Fruit fly (Drosophila melanogaster) whole organism, embryonic: ENCODE results near the gene CG2865.

Experiments used
- CG10147 ChIP-seq: fragments of 200-800 bp; sonication (Bioruptor generic); optimal IDR thresholded peaks from 2 replicates; lab custom pipeline; 2019; ENCODE audit warnings: missing biosample characterization, mild to moderate bottlenecking, missing genetic modification characterization, moderate library complexity
- CG10274 ChIP-seq: fragments of 200-800 bp; sonication (Bioruptor generic); optimal IDR thresholded peaks from 3 replicates; lab custom pipeline; 2017; ENCODE audit warnings: missing biosample characterization, mild to moderate bottlenecking, missing genetic modification characterization
- CG11398 ChIP-seq: fragments of 200-800 bp; sonication (Bioruptor generic); optimal IDR thresholded peaks from 2 replicates; lab custom pipeline; 2016; ENCODE audit warnings: missing biosample characterization, missing genetic modification characterization
- CG11723 ChIP-seq: fragments of 200-800 bp; sonication (Bioruptor generic); optimal IDR thresholded peaks from 2 replicates; lab custom pipeline; 2017; ENCODE audit warnings: missing biosample characterization, mild to moderate bottlenecking, missing genetic modification characterization
- CG13296 ChIP-seq: fragments of 200-800 bp; sonication (Bioruptor generic); optimal IDR thresholded peaks from 3 replicates; lab custom pipeline; 2018; ENCODE audit warnings: missing biosample characterization, mild to moderate bottlenecking, missing genetic modification characterization
- CG1603 ChIP-seq: fragments of 200-800 bp; sonication (Bioruptor generic); optimal IDR thresholded peaks from 2 replicates; lab custom pipeline; 2019; ENCODE audit warnings: missing biosample characterization, mild to moderate bottlenecking, missing genetic modification characterization, moderate library complexity
- CG17328 ChIP-seq: fragments of 200-800 bp; sonication (Bioruptor generic); IDR thresholded peaks from 2 replicates; pipeline ENCODE4 v1.3.6; 2022; ENCODE audit warnings: missing biosample characterization, missing genetic modification characterization
- CG2116 ChIP-seq: fragments of 200-800 bp; sonication (Bioruptor generic); optimal IDR thresholded peaks from 3 replicates; lab custom pipeline; 2018; ENCODE audit warnings: missing biosample characterization, mild to moderate bottlenecking, missing genetic modification characterization
- CG2129 ChIP-seq: fragments of 200-800 bp; sonication (Bioruptor generic); IDR thresholded peaks from 2 replicates; pipeline ENCODE4 v1.3.6; 2022; ENCODE audit warnings: missing biosample characterization, missing genetic modification characterization; ENCODE audit not compliant: partially characterized antibody
- CG30431 ChIP-seq: fragments of 200-800 bp; sonication (Bioruptor generic); optimal IDR thresholded peaks from 2 replicates; lab custom pipeline; 2017; ENCODE audit warnings: missing biosample characterization, missing genetic modification characterization
- CG32772 ChIP-seq: fragments of 200-800 bp; sonication (Bioruptor generic); IDR thresholded peaks from 2 replicates; pipeline ENCODE4 v1.3.6; 2022; ENCODE audit warnings: missing biosample characterization, missing genetic modification characterization
- CG3281 ChIP-seq: fragments of 200-800 bp; sonication (Bioruptor generic); optimal IDR thresholded peaks from 3 replicates; lab custom pipeline; 2017; ENCODE audit warnings: missing biosample characterization, mild to moderate bottlenecking, missing genetic modification characterization
- CG34422 ChIP-seq: fragments of 200-800 bp; sonication (Bioruptor generic); IDR thresholded peaks from 3 replicates; pipeline ENCODE4 v1.3.6; 2022; ENCODE audit warnings: missing biosample characterization, missing genetic modification characterization
- CG4404 ChIP-seq: fragments of 200-800 bp; sonication (Bioruptor generic); IDR thresholded peaks from 2 replicates; pipeline ENCODE4 v1.3.6; 2022; ENCODE audit warnings: missing biosample characterization, missing genetic modification characterization
- CG6689 ChIP-seq: fragments of 200-800 bp; sonication (Bioruptor generic); IDR thresholded peaks from 2 replicates; pipeline ENCODE4 v1.3.6; 2022; ENCODE audit warnings: missing biosample characterization, missing genetic modification characterization
- CG7963 ChIP-seq: fragments of 200-800 bp; sonication (Bioruptor generic); IDR thresholded peaks from 3 replicates; pipeline ENCODE4 v1.3.6; 2022; ENCODE audit warnings: missing biosample characterization, missing genetic modification characterization; ENCODE audit not compliant: partially characterized antibody
- CG9609 ChIP-seq: fragments of 200-800 bp; sonication (Bioruptor generic); optimal IDR thresholded peaks from 3 replicates; lab custom pipeline; 2016; ENCODE audit warnings: missing biosample characterization, missing genetic modification characterization
- CG9876 ChIP-seq: fragments of 200-800 bp; sonication (Bioruptor generic); optimal IDR thresholded peaks from 2 replicates; lab custom pipeline; 2016; ENCODE audit warnings: missing biosample characterization, missing genetic modification characterization
- Camta ChIP-seq: fragments of 200-800 bp; sonication (Bioruptor generic); optimal IDR thresholded peaks from 2 replicates; lab custom pipeline; 2016; ENCODE audit warnings: missing biosample characterization, missing genetic modification characterization
- D19B ChIP-seq: fragments of 200-800 bp; sonication (Bioruptor generic); optimal IDR thresholded peaks from 2 replicates; lab custom pipeline; 2017; ENCODE audit warnings: missing biosample characterization, mild to moderate bottlenecking, missing genetic modification characterization
- Dip3 ChIP-seq: fragments of 200-800 bp; sonication (Bioruptor generic); optimal IDR thresholded peaks from 3 replicates; lab custom pipeline; 2016; ENCODE audit warnings: missing biosample characterization, missing genetic modification characterization
- Myb ChIP-seq: fragments of 200-800 bp; sonication (Bioruptor generic); optimal IDR thresholded peaks from 2 replicates; lab custom pipeline; 2016; ENCODE audit warnings: missing biosample characterization, missing genetic modification characterization
- Opbp ChIP-seq: fragments of 200-800 bp; sonication (Bioruptor generic); IDR thresholded peaks from 3 replicates; pipeline ENCODE4 v1.3.6; 2022; ENCODE audit warnings: missing biosample characterization, missing genetic modification characterization; ENCODE audit not compliant: partially characterized antibody
- Rx ChIP-seq: fragments of 200-800 bp; sonication (Bioruptor generic); IDR thresholded peaks from 2 replicates; pipeline ENCODE4 v1.3.6; 2022; ENCODE audit warnings: missing biosample characterization, missing genetic modification characterization
- Scr ChIP-seq: fragments of 200-800 bp; sonication (Bioruptor generic); IDR thresholded peaks from 2 replicates; pipeline ENCODE4 v1.3.6; 2022; ENCODE audit warnings: missing biosample characterization, missing genetic modification characterization; ENCODE audit not compliant: partially characterized antibody
- Six4 ChIP-seq: fragments of 200-800 bp; sonication (Bioruptor generic); optimal IDR thresholded peaks from 2 replicates; lab custom pipeline; 2016; ENCODE audit warnings: missing biosample characterization, missing genetic modification characterization
- Sry-β ChIP-seq: fragments of 200-800 bp; sonication (Bioruptor generic); optimal IDR thresholded peaks from 2 replicates; lab custom pipeline; 2018; ENCODE audit warnings: missing biosample characterization, mild to moderate bottlenecking, missing genetic modification characterization, moderate library complexity
- Sry-δ ChIP-seq: fragments of 200-800 bp; sonication (Bioruptor generic); optimal IDR thresholded peaks from 2 replicates; lab custom pipeline; 2016; ENCODE audit warnings: missing biosample characterization, missing genetic modification characterization
- Vsx1 ChIP-seq: fragments of 200-800 bp; sonication (Bioruptor generic); optimal IDR thresholded peaks from 2 replicates; lab custom pipeline; 2017; ENCODE audit warnings: missing biosample characterization, mild to moderate bottlenecking, missing genetic modification characterization, missing genetic modification reagents
- YL-1 ChIP-seq: fragments of 200-800 bp; sonication (Bioruptor generic); optimal IDR thresholded peaks from 3 replicates; lab custom pipeline; 2017; ENCODE audit warnings: missing biosample characterization, mild to moderate bottlenecking, missing genetic modification characterization
- cwo ChIP-seq: fragments of 200-800 bp; sonication (Bioruptor generic); optimal IDR thresholded peaks from 3 replicates; lab custom pipeline; 2017; ENCODE audit warnings: missing biosample characterization, missing genetic modification characterization, mild to moderate bottlenecking, moderate library complexity, missing genetic modification reagents
- dati ChIP-seq: fragments of 200-800 bp; sonication (Bioruptor generic); IDR thresholded peaks from 2 replicates; pipeline ENCODE4 v1.3.6; 2022; ENCODE audit warnings: missing biosample characterization, missing genetic modification characterization
- ewg ChIP-seq: fragments of 200-800 bp; sonication (Bioruptor generic); optimal IDR thresholded peaks from 3 replicates; lab custom pipeline; 2017; ENCODE audit warnings: mild to moderate bottlenecking, missing biosample characterization, missing genetic modification reagents, missing genetic modification characterization
- ftz-f1 ChIP-seq: fragments of 200-800 bp; sonication (Bioruptor generic); optimal IDR thresholded peaks from 2 replicates; lab custom pipeline; 2016; ENCODE audit warnings: missing biosample characterization, missing genetic modification characterization
- hbn ChIP-seq: fragments of 200-800 bp; sonication (Bioruptor generic); IDR thresholded peaks from 2 replicates; pipeline ENCODE4 v1.3.6; 2022; ENCODE audit warnings: missing biosample characterization, missing genetic modification characterization; ENCODE audit not compliant: partially characterized antibody
- hth ChIP-seq: fragments of >200 bp; optimal IDR thresholded peaks from 2 replicates; lab custom pipeline; 2017; ENCODE audit warnings: inconsistent platforms
- kah ChIP-seq: fragments of 200-800 bp; sonication (Bioruptor generic); optimal IDR thresholded peaks from 2 replicates; lab custom pipeline; 2018; ENCODE audit warnings: missing biosample characterization, mild to moderate bottlenecking, missing genetic modification characterization
- knrl ChIP-seq: fragments of 200-800 bp; sonication (Bioruptor generic); IDR thresholded peaks from 3 replicates; pipeline ENCODE4 v1.3.6; 2022; ENCODE audit warnings: missing biosample characterization, missing genetic modification characterization; ENCODE audit not compliant: partially characterized antibody
- luna ChIP-seq: fragments of 200-800 bp; sonication (Bioruptor generic); optimal IDR thresholded peaks from 2 replicates; lab custom pipeline; 2016; ENCODE audit warnings: missing biosample characterization, missing genetic modification characterization
- pb ChIP-seq: fragments of 200-800 bp; sonication (Bioruptor generic); optimal IDR thresholded peaks from 3 replicates; lab custom pipeline; 2016; ENCODE audit warnings: missing biosample characterization, missing genetic modification characterization
- pita ChIP-seq: fragments of 200-800 bp; sonication (Bioruptor generic); optimal IDR thresholded peaks from 2 replicates; lab custom pipeline; 2017; ENCODE audit warnings: missing biosample characterization, mild to moderate bottlenecking, missing genetic modification characterization
- pros ChIP-seq: fragments of 200-800 bp; sonication (Bioruptor generic); optimal IDR thresholded peaks from 3 replicates; lab custom pipeline; 2019; ENCODE audit warnings: missing biosample characterization, mild to moderate bottlenecking, missing genetic modification characterization, moderate library complexity
- ro ChIP-seq: fragments of 200-800 bp; sonication (Bioruptor generic); IDR thresholded peaks from 2 replicates; pipeline ENCODE4 v1.3.6; 2022; ENCODE audit warnings: missing biosample characterization, missing genetic modification characterization
- run ChIP-seq: fragments of 200-800 bp; sonication (Bioruptor generic); optimal IDR thresholded peaks from 3 replicates; lab custom pipeline; 2018; ENCODE audit warnings: missing biosample characterization, mild to moderate bottlenecking, missing genetic modification characterization
- tin ChIP-seq: fragments of 200-800 bp; sonication (Bioruptor generic); optimal IDR thresholded peaks from 3 replicates; lab custom pipeline; 2016; ENCODE audit warnings: missing biosample characterization, missing genetic modification characterization
- tna ChIP-seq: fragments of 200-800 bp; sonication (Bioruptor generic); IDR thresholded peaks from 2 replicates; pipeline ENCODE4 v1.3.6; 2022; ENCODE audit warnings: missing biosample characterization, missing genetic modification characterization; ENCODE audit not compliant: partially characterized antibody
- twi ChIP-seq: fragments of 200-800 bp; optimal IDR thresholded peaks from 2 replicates; lab custom pipeline; 2019; ENCODE audit warnings: missing biosample characterization, mild to moderate bottlenecking, missing genetic modification characterization, moderate library complexity
- unpg ChIP-seq: fragments of 200-800 bp; sonication (Bioruptor generic); optimal IDR thresholded peaks from 3 replicates; lab custom pipeline; 2018; ENCODE audit warnings: missing biosample characterization, mild to moderate bottlenecking, missing genetic modification characterization, moderate library complexity
- zfh1 ChIP-seq: fragments of 200-800 bp; sonication (Bioruptor generic); IDR thresholded peaks from 3 replicates; pipeline ENCODE4 v1.3.6; 2022; ENCODE audit warnings: missing biosample characterization, missing genetic modification characterization

CG2865 gene

DNA sequence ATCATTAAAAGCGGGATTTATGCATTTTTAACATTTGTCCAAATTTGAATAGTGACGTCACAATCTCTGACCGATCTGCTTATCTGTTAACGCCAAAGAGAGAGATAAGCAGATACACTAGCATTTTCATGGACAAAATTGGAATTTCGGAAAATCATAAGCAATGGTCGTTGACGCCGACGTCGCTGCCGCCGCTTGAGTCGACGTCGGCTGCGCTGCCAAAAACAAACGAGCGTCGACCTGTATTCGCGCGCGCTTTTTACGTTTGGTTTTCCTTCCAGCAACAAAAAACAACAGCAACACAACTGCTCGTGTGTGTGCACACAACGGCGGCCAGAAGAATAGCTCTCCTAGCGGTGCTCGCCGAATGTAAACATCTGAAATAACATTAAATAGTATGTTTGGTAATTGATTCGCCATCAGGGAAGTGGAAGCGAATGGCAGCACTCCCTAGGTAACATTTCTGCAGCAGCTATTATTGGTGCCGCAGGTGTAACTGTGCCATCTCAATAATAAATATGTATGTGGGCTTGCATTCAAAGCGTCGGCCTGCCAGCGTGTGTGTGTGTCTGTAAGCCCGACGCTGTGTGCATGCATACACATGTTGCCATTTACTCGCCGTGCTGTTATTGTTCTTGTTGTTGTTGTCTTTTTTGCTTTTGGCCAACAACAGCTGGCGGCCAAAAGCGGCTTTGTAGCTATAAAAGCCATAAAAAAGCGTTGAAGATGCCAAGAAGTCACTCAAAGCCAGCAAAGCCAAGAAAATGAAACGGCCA is 7.3 kb upstream of the CG2865 start (continued):
- no peak for TF ChIP-seq knrl
- peak; percentile 83 for TF ChIP-seq Camta
- peak; percentile 88 for TF ChIP-seq CG3281 (GFP tag; lab: Kevin White, UChicago)
- TF ChIP-seq ro (GFP tag; lab: Robert Waterston, UW): peak; percentile 90
- TF ChIP-seq CG10147 (GFP tag; lab: Kevin White, UChicago): peak; percentile 84
- TF ChIP-seq CG7963 (GFP tag; lab: Robert Waterston, UW): no peak
- TF ChIP-seq Rx (GFP tag; lab: Robert Waterston, UW): peak; percentile 97
- peak; percentile 61 for TF ChIP-seq CG9876 (GFP tag; lab: Kevin White, UChicago)
- TF ChIP-seq CG34422 (GFP tag; lab: Robert Waterston, UW): peak; percentile 98
- peak; percentile 31; the same call in 1 of the 3 replicates for TF ChIP-seq Opbp (GFP tag; lab: Robert Waterston, UW)
- TF ChIP-seq hbn (GFP tag; lab: Robert Waterston, UW): no peak
- TF ChIP-seq tin: peak; percentile 89
- peak; percentile 97 for TF ChIP-seq unpg (GFP tag; lab: Kevin White, UChicago)
- no peak for TF ChIP-seq pita
- peak; percentile 94 for TF ChIP-seq pb (GFP tag; lab: Kevin White, UChicago)
- TF ChIP-seq CG32772 (GFP tag; lab: Robert Waterston, UW): peak; percentile 98
- peak; percentile 96 for TF ChIP-seq CG30431
- TF ChIP-seq D19B (GFP tag; lab: Kevin White, UChicago): peak; percentile 75
- peak; percentile 56 for TF ChIP-seq Sry-δ (GFP tag; lab: Kevin White, UChicago)
- peak; percentile 95 for TF ChIP-seq ewg (GFP tag; lab: Kevin White, UChicago)
- TF ChIP-seq CG2116 (GFP tag; lab: Kevin White, UChicago): peak; percentile 72
- peak; percentile 98 for TF ChIP-seq CG17328
- TF ChIP-seq CG10274 (GFP tag; lab: Kevin White, UChicago): peak; percentile 83
- peak; percentile 93 for TF ChIP-seq Dip3 (GFP tag; lab: Kevin White, UChicago)
- peak; percentile 91 for TF ChIP-seq twi (tag; lab: Kevin White, UChicago)
- peak; percentile 69 for TF ChIP-seq Sry-β (GFP tag; lab: Kevin White, UChicago)
- peak; percentile 98 for TF ChIP-seq CG1603 (tag; lab: Kevin White, UChicago)
- peak; percentile 89 for TF ChIP-seq cwo (GFP tag; lab: Kevin White, UChicago)
- TF ChIP-seq dati (GFP tag; lab: Robert Waterston, UW): peak; percentile 95
- TF ChIP-seq pros: peak; percentile 58
- no peak for TF ChIP-seq CG2129 (GFP tag; lab: Robert Waterston, UW)
- TF ChIP-seq YL-1 (GFP tag; lab: Kevin White, UChicago): peak; percentile 76
- peak; percentile 97 for TF ChIP-seq zfh1 (GFP tag; lab: Robert Waterston, UW)
- TF ChIP-seq CG9609 (GFP tag; lab: Kevin White, UChicago): peak; percentile 91
- peak; percentile 87 for TF ChIP-seq kah (GFP tag; lab: Kevin White, UChicago)
- TF ChIP-seq CG4404 (GFP tag; lab: Robert Waterston, UW): peak; percentile 91
- TF ChIP-seq luna (GFP tag; lab: Kevin White, UChicago): no peak
- peak; percentile 89 for TF ChIP-seq CG13296 (GFP tag; lab: Kevin White, UChicago)
- TF ChIP-seq ftz-f1 (GFP tag; lab: Kevin White, UChicago): peak; percentile 35
- TF ChIP-seq Scr (GFP tag; lab: Robert Waterston, UW): no peak
- TF ChIP-seq tna (GFP tag; lab: Robert Waterston, UW): no peak
- peak; percentile 92 for TF ChIP-seq CG11723 (GFP tag; lab: Kevin White, UChicago)
- peak; percentile 75 for TF ChIP-seq Six4
- no peak for TF ChIP-seq hth
- peak; percentile 81 for TF ChIP-seq Myb
- peak; percentile 89 for TF ChIP-seq Vsx1 (GFP tag; lab: Kevin White, UChicago)
- peak; percentile 97 for TF ChIP-seq CG6689
- peak; percentile 92 for TF ChIP-seq run (tag; lab: Kevin White, UChicago)
- TF ChIP-seq CG11398 (GFP tag; lab: Kevin White, UChicago): peak; percentile 94
